Fruit fly (Drosophila melanogaster): Measurements from ENCODE around the gene snsl.

DNA sequence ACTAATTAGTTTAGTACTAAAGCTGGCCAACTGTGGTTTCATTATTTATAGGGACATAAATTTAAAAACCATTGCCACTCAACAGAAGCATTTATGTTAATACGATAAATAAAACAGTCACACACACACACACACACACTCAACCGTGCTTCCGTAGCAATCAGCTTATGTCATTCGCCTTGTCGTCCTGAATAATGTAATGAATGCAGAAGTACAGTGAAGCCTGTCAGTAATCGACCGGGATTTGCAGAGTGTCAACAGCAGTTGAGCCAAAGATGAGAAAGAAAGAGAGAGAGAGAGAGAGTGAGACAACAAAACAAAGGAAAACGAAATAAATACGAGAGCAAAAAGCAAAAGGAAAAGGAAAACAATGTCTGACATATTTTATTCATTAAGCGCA lies 38.2 kb downstream of the snsl start:
- TF ChIP-seq insv (optimal IDR thresholded peaks at IDR 0.05) (no peak), Myc (optimal IDR thresholded peaks at IDR 0.05) (no peak), psq (optimal IDR thresholded peaks at IDR 0.05) (no peak)

All from Kc167 (cell line).